Worm (Caenorhabditis elegans) whole organism, L1 larva: ENCODE data around the gene F58B4.5.

ENCODE experiments used
- C16A3.4 ChIP-seq: fragments of 150-350 bp; optimal IDR thresholded peaks from 2 replicates; lab custom pipeline; 2014; ENCODE audit warnings: missing biosample characterization, missing genetic modification characterization
- C34B4.2 ChIP-seq: sonication (generic microtip); optimal IDR thresholded peaks from 2 replicates; lab custom pipeline; 2017; ENCODE audit warnings: mild to moderate bottlenecking, missing genetic modification characterization, missing compliant biosample characterization
- Y116A8C.19 ChIP-seq: sonication (generic microtip); optimal IDR thresholded peaks from 2 replicates; lab custom pipeline; 2016; ENCODE audit warnings: missing compliant biosample characterization, missing genetic modification characterization, borderline replicate concordance
- aly-2 ChIP-seq: fragments of 150-350 bp; optimal IDR thresholded peaks from 2 replicates; lab custom pipeline; 2014; ENCODE audit warnings: missing biosample characterization, missing genetic modification characterization
- ama-1 ChIP-seq: fragments of 150-350 bp; optimal IDR thresholded peaks from 2 replicates; lab custom pipeline; 2014
- blmp-1 ChIP-seq: fragments of 150-350 bp; optimal IDR thresholded peaks from 2 replicates; lab custom pipeline; 2014; ENCODE audit warnings: missing biosample characterization, missing genetic modification characterization
- ceh-82 ChIP-seq, 3 experiments: fragments of 150-350 bp in 1 of 3; sonication (generic microtip) in 2 of 3; optimal IDR thresholded peaks; 2 replicates each; lab custom pipeline; 2014 to 2017; ENCODE audit warnings: missing biosample characterization in 3 of 3, missing genetic modification characterization in 3 of 3
- ceh-88 ChIP-seq: fragments of 200-800 bp; sonication (Bioruptor generic); IDR thresholded peaks from 2 replicates; pipeline ENCODE4 v1.3.6; 2022; ENCODE audit warnings: missing genetic modification characterization, missing compliant biosample characterization
- ces-1 ChIP-seq: fragments of 150-350 bp; optimal IDR thresholded peaks from 2 replicates; lab custom pipeline; 2014; ENCODE audit warnings: missing biosample characterization, missing genetic modification reagents, missing genetic modification characterization
- efl-1 ChIP-seq, 4 experiments: fragments of 150-350 bp; optimal IDR thresholded peaks in 3 of 4; peaks in 1 of 4; 1 replicate in 1 of 4; 2 replicates in 3 of 4; lab custom pipeline; 2014; ENCODE audit warnings: missing biosample characterization in 2 of 4, missing genetic modification characterization in 2 of 4, missing genetic modification reagents in 2 of 4
- efl-3 ChIP-seq: fragments of 200-800 bp; sonication (Bioruptor generic); optimal IDR thresholded peaks from 2 replicates; lab custom pipeline; 2018; ENCODE audit warnings: mild to moderate bottlenecking, missing genetic modification characterization, missing compliant biosample characterization
- egl-13 ChIP-seq: sonication (generic microtip); optimal IDR thresholded peaks from 2 replicates; lab custom pipeline; 2016; ENCODE audit warnings: missing genotype, missing genetic modification reagents, missing genetic modification characterization, missing compliant biosample characterization
- elt-2 ChIP-seq: sonication (generic microtip); optimal IDR thresholded peaks from 2 replicates; lab custom pipeline; 2016; ENCODE audit warnings: missing genetic modification characterization, mild to moderate bottlenecking, inconsistent platforms, missing compliant biosample characterization, missing genetic modification reagents
- elt-3 ChIP-seq, 6 experiments: fragments of 150-350 bp in 1 of 6; sonication (generic microtip); optimal IDR thresholded peaks; 2 replicates each; lab custom pipeline; 2017 to 2018; ENCODE audit warnings: missing biosample characterization in 6 of 6, missing genetic modification characterization in 6 of 6, inconsistent platforms in 1 of 6
- fkh-10 ChIP-seq: sonication (generic microtip); optimal IDR thresholded peaks from 2 replicates; lab custom pipeline; 2017; ENCODE audit warnings: missing biosample characterization, missing genetic modification reagents, missing genetic modification characterization
- fkh-4 ChIP-seq: sonication (generic microtip); optimal IDR thresholded peaks from 2 replicates; lab custom pipeline; 2016; ENCODE audit warnings: missing compliant biosample characterization, missing genetic modification characterization, borderline replicate concordance
- hlh-17 ChIP-seq: fragments of 200-800 bp; sonication (Bioruptor generic); optimal IDR thresholded peaks from 2 replicates; lab custom pipeline; 2018; ENCODE audit warnings: missing genetic modification characterization, mild to moderate bottlenecking, missing compliant biosample characterization, moderate library complexity, borderline replicate concordance
- hlh-4 ChIP-seq: sonication (generic microtip); optimal IDR thresholded peaks from 2 replicates; lab custom pipeline; 2016; ENCODE audit warnings: mild to moderate bottlenecking, missing genetic modification characterization, missing compliant biosample characterization
- hpl-2 ChIP-seq: fragments of 150-350 bp; optimal IDR thresholded peaks from 2 replicates; lab custom pipeline; 2014; ENCODE audit warnings: missing biosample characterization, missing genetic modification reagents, missing genetic modification characterization
- irx-1 ChIP-seq: sonication (generic microtip); optimal IDR thresholded peaks from 2 replicates; lab custom pipeline; 2016; ENCODE audit warnings: missing genetic modification characterization, missing compliant biosample characterization
- isw-1 ChIP-seq: fragments of 200-800 bp; sonication (Bioruptor generic); IDR thresholded peaks from 2 replicates; pipeline ENCODE4 v1.3.6; 2022; ENCODE audit warnings: missing genetic modification characterization, missing compliant biosample characterization
- lin-14 ChIP-seq: fragments of 200-800 bp; sonication (Bioruptor generic); optimal IDR thresholded peaks from 2 replicates; lab custom pipeline; 2018; ENCODE audit warnings: mild to moderate bottlenecking, missing genetic modification characterization, moderate library complexity, missing compliant biosample characterization
- lin-35 ChIP-seq, 2 experiments: fragments of 150-350 bp; optimal IDR thresholded peaks; 2 replicates each; lab custom pipeline; 2014; ENCODE audit warnings: missing biosample characterization in 2 of 2, missing genetic modification characterization in 2 of 2, missing genetic modification reagents in 2 of 2
- lin-39 ChIP-seq: fragments of 150-350 bp; optimal IDR thresholded peaks from 2 replicates; lab custom pipeline; 2014; ENCODE audit warnings: missing biosample characterization, missing genetic modification reagents, missing genetic modification characterization
- lsy-2 ChIP-seq, 2 experiments: fragments of 150-350 bp; optimal IDR thresholded peaks; 2 replicates each; lab custom pipeline; 2014; ENCODE audit warnings: missing biosample characterization in 2 of 2, missing genetic modification characterization in 2 of 2
- mab-9 ChIP-seq: fragments of 200-800 bp; sonication (Bioruptor generic); IDR thresholded peaks from 2 replicates; pipeline ENCODE4 v1.3.6; 2022; ENCODE audit warnings: missing genetic modification reagents, missing genetic modification characterization, missing compliant biosample characterization
- mdl-1 ChIP-seq, 2 experiments: fragments of 150-350 bp; optimal IDR thresholded peaks; 2 replicates each; lab custom pipeline; 2014 to 2017; ENCODE audit warnings: missing biosample characterization in 2 of 2, missing genetic modification characterization in 2 of 2, inconsistent platforms in 1 of 2
- mef-2 ChIP-seq: fragments of 150-350 bp; optimal IDR thresholded peaks from 2 replicates; lab custom pipeline; 2014; ENCODE audit warnings: missing biosample characterization, missing genetic modification characterization
- nhr-237 ChIP-seq: fragments of 150-350 bp; optimal IDR thresholded peaks from 2 replicates; lab custom pipeline; 2014; ENCODE audit warnings: missing biosample characterization, missing genetic modification characterization
- nhr-28 ChIP-seq: fragments of 150-350 bp; optimal IDR thresholded peaks from 2 replicates; lab custom pipeline; 2014; ENCODE audit warnings: missing biosample characterization, missing genetic modification characterization
- nhr-47 ChIP-seq: sonication (generic microtip); optimal IDR thresholded peaks from 2 replicates; lab custom pipeline; 2016; ENCODE audit warnings: mild to moderate bottlenecking, missing genetic modification characterization, moderate library complexity, missing compliant biosample characterization
- nhr-71 ChIP-seq: sonication (generic microtip); optimal IDR thresholded peaks from 2 replicates; lab custom pipeline; 2016; ENCODE audit warnings: mild to moderate bottlenecking, missing genetic modification characterization, moderate library complexity, missing compliant biosample characterization
- nhr-90 ChIP-seq: sonication (generic microtip); optimal IDR thresholded peaks from 2 replicates; lab custom pipeline; 2016; ENCODE audit warnings: mild to moderate bottlenecking, missing genetic modification characterization, missing compliant biosample characterization; ENCODE audit not compliant: poor library complexity
- pqm-1 ChIP-seq: sonication (generic microtip); optimal IDR thresholded peaks from 3 replicates; lab custom pipeline; 2017; ENCODE audit warnings: missing biosample characterization, missing genetic modification characterization
- snpc-4 ChIP-seq: fragments of 150-350 bp; optimal IDR thresholded peaks from 2 replicates; lab custom pipeline; 2014; ENCODE audit warnings: missing biosample characterization, missing genetic modification characterization
- sptf-1 ChIP-seq: fragments of 150-350 bp; optimal IDR thresholded peaks from 2 replicates; lab custom pipeline; 2014; ENCODE audit warnings: missing biosample characterization, missing genetic modification characterization
- swsn-7 ChIP-seq: sonication (generic microtip); optimal IDR thresholded peaks from 2 replicates; lab custom pipeline; 2016; ENCODE audit warnings: missing genetic modification characterization, missing compliant biosample characterization
- unc-86 ChIP-seq: sonication (generic microtip); optimal IDR thresholded peaks from 2 replicates; lab custom pipeline; 2016; ENCODE audit warnings: missing genetic modification characterization, missing compliant biosample characterization
- zag-1 ChIP-seq: fragments of 150-350 bp; optimal IDR thresholded peaks from 2 replicates; lab custom pipeline; 2014; ENCODE audit warnings: missing biosample characterization, missing genetic modification characterization
- ztf-11 ChIP-seq, 2 experiments: sonication (generic microtip); optimal IDR thresholded peaks; 2 replicates each; lab custom pipeline; 2016 to 2017; ENCODE audit warnings: missing genetic modification characterization in 2 of 2, missing biosample characterization in 1 of 2, missing compliant biosample characterization in 1 of 2
- ztf-4 ChIP-seq: fragments of 150-350 bp; optimal IDR thresholded peaks from 2 replicates; lab custom pipeline; 2014; ENCODE audit warnings: missing biosample characterization, missing genetic modification characterization

Gene F58B4.5

ce11 chrV:10894601-10895000, 37.9 kb upstream of the F58B4.5 start, which contains the start of the genes F32D8.14 and F32D8.5 (continued):
- peak in 1 of 2 experiments; percentile 86 for TF ChIP-seq ztf-11 (tag; optimal IDR thresholded peaks at IDR 0.05; lab: Kevin White, UChicago)
- TF ChIP-seq isw-1 (GFP tag; lab: Robert Waterston, UW): peak; percentile 61
- no peak for TF ChIP-seq pqm-1 (tag; lab: Kevin White, UChicago)
- peak; percentile 93 for TF ChIP-seq lin-14 (GFP tag; lab: Kevin White, UChicago)
- no peak for TF ChIP-seq zag-1 (tag; lab: Kevin White, UChicago)
- peak; percentile 91 for TF ChIP-seq swsn-7 (tag; lab: Kevin White, UChicago)
- no peak for TF ChIP-seq sptf-1
- TF ChIP-seq snpc-4: peak; percentile 51
- TF ChIP-seq nhr-47 (tag; lab: Kevin White, UChicago): peak; percentile 89
- peak; percentile 80 for TF ChIP-seq fkh-4 (tag; lab: Kevin White, UChicago)
- no peak for TF ChIP-seq mef-2 (tag; lab: Kevin White, UChicago)
- TF ChIP-seq hlh-4 (tag; lab: Kevin White, UChicago): peak; percentile 9
- TF ChIP-seq unc-86: peak; percentile 84
- TF ChIP-seq ceh-82 (tag; optimal IDR thresholded peaks at IDR 0.05; lab: Kevin White, UChicago): peak; percentile 56 to 84 (median 76)
- TF ChIP-seq ama-1: no peak
- peak in 1 of 2 experiments; percentile 72 for TF ChIP-seq mdl-1 (tag; optimal IDR thresholded peaks at IDR 0.05; lab: Kevin White, UChicago)
- TF ChIP-seq egl-13: peak; percentile 85
- peak; percentile 46; the same call in 1 of the 2 replicates for TF ChIP-seq mab-9 (GFP tag; lab: Robert Waterston, UW)
- peak; percentile 68 for TF ChIP-seq blmp-1 (tag; lab: Kevin White, UChicago)
- no peak for TF ChIP-seq lin-39
- no peak for TF ChIP-seq efl-3 (GFP tag; lab: Kevin White, UChicago)
- peak; percentile 27 for TF ChIP-seq nhr-237 (tag; lab: Kevin White, UChicago)
- no peak for TF ChIP-seq nhr-28 (tag; lab: Kevin White, UChicago)
- peak; percentile 85 to 88 for TF ChIP-seq lin-35 (GFP tag; optimal IDR thresholded peaks at IDR 0.05; lab: Kevin White, UChicago)
- TF ChIP-seq C34B4.2 (tag; lab: Kevin White, UChicago): no peak
- peak; percentile 4 for TF ChIP-seq aly-2 (tag; lab: Kevin White, UChicago)
- peak; percentile 60 for TF ChIP-seq Y116A8C.19 (tag; lab: Kevin White, UChicago)
- no peak for TF ChIP-seq ces-1 (GFP tag; lab: Kevin White, UChicago)
- TF ChIP-seq fkh-10 (GFP tag; lab: Kevin White, UChicago): no peak
- peak; percentile 90 for TF ChIP-seq irx-1 (tag; lab: Kevin White, UChicago)
- peak; percentile 88 for TF ChIP-seq C16A3.4
- no peak; the same call in 1 of the 2 replicates for TF ChIP-seq ceh-88 (GFP tag; lab: Robert Waterston, UW)

DNA sequence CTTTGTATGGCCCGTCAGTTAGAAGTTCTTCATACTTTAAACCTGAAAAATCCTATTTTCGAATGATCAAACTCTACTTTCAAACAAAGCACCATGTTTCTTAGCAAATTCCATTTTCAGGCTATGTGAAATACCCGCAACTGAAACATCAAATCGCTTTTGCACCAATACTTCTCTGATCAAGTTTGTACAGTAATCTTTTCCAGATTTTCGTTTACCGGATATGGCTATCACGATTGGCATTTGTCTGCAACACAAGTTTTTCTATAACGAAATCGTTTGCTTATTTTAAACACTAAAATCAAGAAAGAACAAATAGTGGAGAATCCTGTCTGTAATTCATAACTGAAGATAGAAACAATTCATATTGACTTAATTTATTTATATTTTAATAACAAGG, 36.2 kb upstream of the F58B4.5 start, which contains the start of gene F32D8.13:
Gene F32D8.13, minus strand, starts transcription at position 249 of the 400 bp plus-strand sequence.
- TF ChIP-seq elt-3 (tag; optimal IDR thresholded peaks at IDR 0.05; lab: Kevin White, UChicago): no peak
- TF ChIP-seq nhr-237 (tag; lab: Kevin White, UChicago): no peak
- TF ChIP-seq nhr-90 (tag; lab: Kevin White, UChicago): peak; percentile 33
- TF ChIP-seq nhr-71 (tag; lab: Kevin White, UChicago): peak; percentile 40
- peak; percentile 12 to 20 for TF ChIP-seq lsy-2 (tag; optimal IDR thresholded peaks at IDR 0.05; lab: Kevin White, UChicago)
- TF ChIP-seq hlh-17: no peak
- TF ChIP-seq ztf-4 (tag; lab: Kevin White, UChicago): no peak
- no peak for TF ChIP-seq efl-1 (optimal IDR thresholded peaks at IDR 0.05; lab: Kevin White, UChicago)
- no peak for TF ChIP-seq efl-1 (GFP tag; optimal IDR thresholded peaks at IDR 0.05 in 1 of 2; lab: Kevin White, UChicago)
- peak; percentile 14 for TF ChIP-seq elt-2 (tag; lab: Kevin White, UChicago)
- no peak for TF ChIP-seq hpl-2 (GFP tag; lab: Kevin White, UChicago)
- TF ChIP-seq mef-2 (tag; lab: Kevin White, UChicago): no peak
